Worm (Caenorhabditis elegans) whole organism, L4 larva: ENCODE data around the gene lido-1.

Source experiments
- F44E2.7 ChIP-seq: fragments of 200-800 bp; sonication (Bioruptor generic); IDR thresholded peaks from 2 replicates; pipeline ENCODE4 v2.1.2; 2022; ENCODE audit warnings: missing genetic modification characterization, missing compliant biosample characterization
- F49E8.2 ChIP-seq: sonication (generic microtip); optimal IDR thresholded peaks from 2 replicates; lab custom pipeline; 2016; ENCODE audit warnings: missing compliant biosample characterization, mild to moderate bottlenecking, missing genetic modification characterization, borderline replicate concordance
- Y48G9A.11 ChIP-seq: fragments of 200-800 bp; sonication (Bioruptor generic); IDR thresholded peaks from 2 replicates; pipeline ENCODE4 v1.3.6; 2022; ENCODE audit warnings: missing genetic modification reagents, missing genetic modification characterization, missing compliant biosample characterization
- ZK546.5 ChIP-seq, 2 experiments: sonication (generic microtip); optimal IDR thresholded peaks; 2 replicates each; lab custom pipeline; 2017; ENCODE audit warnings: missing biosample characterization in 2 of 2, missing genetic modification characterization in 2 of 2
- aha-1 ChIP-seq: fragments of 150-350 bp; peaks from one replicate; lab custom pipeline; 2014; ENCODE audit warnings: missing biosample characterization, missing genetic modification characterization
- arid-1 ChIP-seq: fragments of 200-800 bp; sonication (Bioruptor generic); conservative IDR thresholded peaks from 2 replicates; pipeline ENCODE4 v1.3.6; 2022; ENCODE audit warnings: missing genetic modification reagents, missing genetic modification characterization, missing compliant biosample characterization
- ceh-32 ChIP-seq: sonication (generic microtip); optimal IDR thresholded peaks from 2 replicates; lab custom pipeline; 2016; ENCODE audit warnings: mild to moderate bottlenecking, missing genetic modification characterization, missing compliant biosample characterization; ENCODE audit not compliant: poor library complexity
- cey-2 ChIP-seq: sonication (generic microtip); optimal IDR thresholded peaks from 3 replicates; lab custom pipeline; 2017; ENCODE audit warnings: missing genetic modification characterization, mild to moderate bottlenecking, missing compliant biosample characterization, antibody characterized with exemption, borderline replicate concordance; ENCODE audit not compliant: insufficient read depth
- daf-16 ChIP-seq, 3 experiments: sonication (generic microtip); optimal IDR thresholded peaks; 2 replicates each; lab custom pipeline; 2016 to 2017; ENCODE audit warnings: missing genetic modification characterization in 3 of 3, missing genetic modification reagents in 3 of 3, mild to moderate bottlenecking in 2 of 3, missing compliant biosample characterization in 2 of 3, missing biosample characterization in 1 of 3, moderate library complexity in 1 of 3
- daf-19 ChIP-seq: fragments of 200-800 bp; sonication (Bioruptor generic); conservative IDR thresholded peaks from 2 replicates; pipeline ENCODE4 v1.3.6; 2022; ENCODE audit warnings: missing genetic modification characterization, missing compliant biosample characterization
- dmd-6 ChIP-seq: fragments of 200-800 bp; sonication (Bioruptor generic); IDR thresholded peaks from 2 replicates; pipeline ENCODE4 v1.3.6; 2022; ENCODE audit warnings: missing genetic modification reagents, missing genetic modification characterization, missing compliant biosample characterization
- duxl-1 ChIP-seq: sonication (generic microtip); optimal IDR thresholded peaks from 2 replicates; lab custom pipeline; 2016; ENCODE audit warnings: mild to moderate bottlenecking, missing genetic modification characterization, moderate library complexity, missing compliant biosample characterization; ENCODE audit not compliant: poor library complexity
- dve-1 ChIP-seq: sonication (generic microtip); optimal IDR thresholded peaks from 2 replicates; lab custom pipeline; 2017; ENCODE audit warnings: antibody characterized with exemption, mild to moderate bottlenecking, missing genetic modification characterization, missing compliant biosample characterization; ENCODE audit not compliant: insufficient read depth
- hlh-11 ChIP-seq: fragments of 200-800 bp; sonication (Bioruptor generic); optimal IDR thresholded peaks from 2 replicates; lab custom pipeline; 2018; ENCODE audit warnings: mild to moderate bottlenecking, missing genetic modification characterization, missing compliant biosample characterization
- hlh-30 ChIP-seq: sonication (generic microtip); optimal IDR thresholded peaks from 2 replicates; lab custom pipeline; 2017; ENCODE audit warnings: antibody characterized with exemption, mild to moderate bottlenecking, missing genetic modification characterization, missing compliant biosample characterization; ENCODE audit not compliant: insufficient read depth
- jun-1 ChIP-seq: fragments of 150-350 bp; optimal IDR thresholded peaks from 2 replicates; lab custom pipeline; 2014; ENCODE audit warnings: missing biosample characterization, missing genetic modification reagents, missing genetic modification characterization
- lin-39 ChIP-seq: fragments of 150-350 bp; optimal IDR thresholded peaks from 2 replicates; lab custom pipeline; 2014; ENCODE audit warnings: missing biosample characterization, missing genetic modification reagents, missing genetic modification characterization
- lir-3 ChIP-seq: sonication (generic microtip); optimal IDR thresholded peaks from 2 replicates; lab custom pipeline; 2016; ENCODE audit warnings: mild to moderate bottlenecking, missing genetic modification characterization, missing compliant biosample characterization
- madf-9 ChIP-seq: fragments of 200-800 bp; sonication (Bioruptor generic); conservative IDR thresholded peaks from 2 replicates; pipeline ENCODE4 v1.3.6; 2022; ENCODE audit warnings: missing genetic modification reagents, missing genetic modification characterization, missing compliant biosample characterization
- mdt-29 ChIP-seq: fragments of 200-800 bp; sonication (Bioruptor generic); IDR thresholded peaks from 2 replicates; pipeline ENCODE4 v1.3.6; 2022; ENCODE audit warnings: missing genetic modification reagents, missing genetic modification characterization, missing compliant biosample characterization
- mep-1 ChIP-seq: fragments of 150-350 bp; sonication (generic microtip); optimal IDR thresholded peaks from 3 replicates; lab custom pipeline; 2014; ENCODE audit warnings: missing biosample characterization, missing genetic modification characterization
- nhr-102 ChIP-seq: sonication (generic microtip); optimal IDR thresholded peaks from 2 replicates; lab custom pipeline; 2016; ENCODE audit warnings: mild to moderate bottlenecking, missing genetic modification characterization, moderate library complexity, missing compliant biosample characterization
- nhr-11 ChIP-seq: fragments of 150-350 bp; optimal IDR thresholded peaks from 2 replicates; lab custom pipeline; 2014; ENCODE audit warnings: missing biosample characterization, missing genetic modification characterization
- nhr-28 ChIP-seq: fragments of 150-350 bp; optimal IDR thresholded peaks from 2 replicates; lab custom pipeline; 2014; ENCODE audit warnings: missing biosample characterization, missing genetic modification characterization
- nhr-48 ChIP-seq: sonication (generic microtip); optimal IDR thresholded peaks from 2 replicates; lab custom pipeline; 2016; ENCODE audit warnings: mild to moderate bottlenecking, missing genetic modification characterization, missing compliant biosample characterization
- pha-4 ChIP-seq, 2 experiments: fragments of 150-350 bp in 1 of 2; fragments of 200-800 bp in 1 of 2; sonication (Bioruptor generic) in 1 of 2; IDR thresholded peaks in 1 of 2; optimal IDR thresholded peaks in 1 of 2; 2 replicates each; pipeline versions ENCODE4 v1.3.6 to Lab custom; 2014 to 2022; ENCODE audit warnings: missing genetic modification characterization in 2 of 2, missing genetic modification reagents in 2 of 2, missing biosample characterization in 1 of 2, missing compliant biosample characterization in 1 of 2
- php-3 ChIP-seq: fragments of 200-800 bp; sonication (Bioruptor generic); IDR thresholded peaks from 2 replicates; pipeline ENCODE4 v1.3.6; 2022; ENCODE audit warnings: missing genetic modification reagents, missing genetic modification characterization, missing compliant biosample characterization
- pqm-1 ChIP-seq: sonication (generic microtip); optimal IDR thresholded peaks from 2 replicates; lab custom pipeline; 2017; ENCODE audit warnings: missing biosample characterization, missing genetic modification characterization
- set-16 ChIP-seq: fragments of 200-800 bp; sonication (Bioruptor generic); IDR thresholded peaks from 2 replicates; pipeline ENCODE4 v1.3.6; 2022; ENCODE audit warnings: missing genetic modification reagents, missing genetic modification characterization, missing compliant biosample characterization
- tra-1 ChIP-seq: fragments of 200-800 bp; sonication (Bioruptor generic); IDR thresholded peaks from 2 replicates; pipeline ENCODE4 v1.3.6; 2022; ENCODE audit warnings: missing genetic modification reagents, missing genetic modification characterization, missing compliant biosample characterization
- unc-62 ChIP-seq, 3 experiments: fragments of 150-350 bp in 1 of 3; sonication (generic microtip); optimal IDR thresholded peaks in 2 of 3; peaks in 1 of 3; 1 replicate in 1 of 3; 2 replicates in 2 of 3; lab custom pipeline; 2014 to 2017; ENCODE audit warnings: missing biosample characterization in 3 of 3, missing genetic modification characterization in 3 of 3, missing genetic modification reagents in 3 of 3, missing genotype in 1 of 3
- zip-11 ChIP-seq: fragments of 200-800 bp; sonication (Bioruptor generic); IDR thresholded peaks from 2 replicates; pipeline ENCODE4 v1.3.6; 2022; ENCODE audit warnings: missing genetic modification characterization, missing compliant biosample characterization
- ztf-7 ChIP-seq: fragments of 150-350 bp; optimal IDR thresholded peaks from 2 replicates; lab custom pipeline; 2014; ENCODE audit warnings: missing biosample characterization, missing genetic modification characterization

Gene lido-1

ce11 chrX:17096508-17097234, at the start of gene lido-1:
Gene lido-1 (minus strand): TSS chrX:17096558.
- no peak for TF ChIP-seq zip-11 (GFP tag; lab: Robert Waterston, UW)
- TF ChIP-seq mdt-29 (GFP tag; lab: Robert Waterston, UW), result no peak

ce11 chrX:17140447-17140846, 44.1 kb upstream of the lido-1 start:
- TF ChIP-seq cey-2 (tag; lab: Kevin White, UChicago), result no peak
- no peak for TF ChIP-seq daf-16 (GFP tag; optimal IDR thresholded peaks at IDR 0.05; lab: Kevin White, UChicago)
- TF ChIP-seq daf-16 (tag; optimal IDR thresholded peaks at IDR 0.05; lab: Kevin White, UChicago), result peak; percentile 98
- no peak for TF ChIP-seq unc-62 (GFP tag; optimal IDR thresholded peaks at IDR 0.05 in 1 of 2; lab: Kevin White, UChicago)
- no peak for TF ChIP-seq unc-62 (tag; optimal IDR thresholded peaks at IDR 0.05; lab: Kevin White, UChicago)
- TF ChIP-seq mep-1 (tag; lab: Kevin White, UChicago), result peak; percentile 2
- no peak for TF ChIP-seq madf-9 (GFP tag; lab: Robert Waterston, UW)
- no peak for TF ChIP-seq nhr-11 (tag; lab: Kevin White, UChicago)
- TF ChIP-seq hlh-11 (tag; lab: Kevin White, UChicago), result peak; percentile 21
- no peak for TF ChIP-seq Y48G9A.11 (GFP tag; lab: Robert Waterston, UW)
- TF ChIP-seq F49E8.2 (tag; lab: Kevin White, UChicago), result no peak
- TF ChIP-seq lir-3, result no peak
- no peak for TF ChIP-seq zip-11 (GFP tag; lab: Robert Waterston, UW)
- TF ChIP-seq jun-1, result no peak
- peak; percentile 28 for TF ChIP-seq dve-1 (tag; lab: Kevin White, UChicago)
- TF ChIP-seq php-3 (GFP tag; lab: Robert Waterston, UW), result no peak
- TF ChIP-seq nhr-28 (tag; lab: Kevin White, UChicago), result peak; percentile 58
- TF ChIP-seq hlh-30 (tag; lab: Kevin White, UChicago), result peak; percentile 20
- peak; percentile 43 for TF ChIP-seq ztf-7 (tag; lab: Kevin White, UChicago)
- TF ChIP-seq ceh-32 (tag; lab: Kevin White, UChicago), result no peak
- peak; percentile 89 for TF ChIP-seq aha-1 (tag; lab: Kevin White, UChicago)
- no peak for TF ChIP-seq set-16 (GFP tag; lab: Robert Waterston, UW)
- TF ChIP-seq pha-4 (GFP tag; IDR thresholded peaks at IDR 0.05; lab: Robert Waterston, UW), result no peak
- no peak for TF ChIP-seq pha-4 (tag; optimal IDR thresholded peaks at IDR 0.05; lab: Kevin White, UChicago)
- TF ChIP-seq ZK546.5 (tag; optimal IDR thresholded peaks at IDR 0.05; lab: Kevin White, UChicago), result no peak
- TF ChIP-seq, all 104 proteins: peak for 8

- peak; percentile 9 for TF ChIP-seq duxl-1 (tag; lab: Kevin White, UChicago)
- peak; percentile 93 for TF ChIP-seq aha-1 (tag; lab: Kevin White, UChicago)
- TF ChIP-seq dmd-6 (GFP tag; lab: Robert Waterston, UW), result peak; percentile 61
- TF ChIP-seq lin-39 (tag; lab: Kevin White, UChicago), result no peak
- peak; percentile 82 for TF ChIP-seq mdt-29 (GFP tag; lab: Robert Waterston, UW)
- TF ChIP-seq nhr-48 (tag; lab: Kevin White, UChicago), result peak; percentile 38
- TF ChIP-seq ZK546.5 (tag; optimal IDR thresholded peaks at IDR 0.05; lab: Kevin White, UChicago), result no peak
- TF ChIP-seq daf-16 (GFP tag; optimal IDR thresholded peaks at IDR 0.05; lab: Kevin White, UChicago), result no peak
- peak; percentile 33 for TF ChIP-seq daf-16 (tag; optimal IDR thresholded peaks at IDR 0.05; lab: Kevin White, UChicago)
- TF ChIP-seq arid-1 (GFP tag; lab: Robert Waterston, UW), result no peak
- peak; percentile 73 for TF ChIP-seq dve-1 (tag; lab: Kevin White, UChicago)
- no peak for TF ChIP-seq daf-19 (GFP tag; lab: Robert Waterston, UW)
- peak; percentile 12 for TF ChIP-seq nhr-28 (tag; lab: Kevin White, UChicago)
- TF ChIP-seq pha-4 (GFP tag; IDR thresholded peaks at IDR 0.05; lab: Robert Waterston, UW), result 0 out of 2 replicates have a peak, but pooled peaks have one; percentile 21
- no peak for TF ChIP-seq pha-4 (tag; optimal IDR thresholded peaks at IDR 0.05; lab: Kevin White, UChicago)
- peak; percentile 60 for TF ChIP-seq pqm-1 (tag; lab: Kevin White, UChicago)
- TF ChIP-seq F44E2.7 (GFP tag; lab: Robert Waterston, UW), result no peak
- TF ChIP-seq nhr-102, result peak; percentile 25
- peak; percentile 71 for TF ChIP-seq hlh-30 (tag; lab: Kevin White, UChicago)
- TF ChIP-seq tra-1 (GFP tag; lab: Robert Waterston, UW), result 0 out of 2 replicates have a peak, but pooled peaks have one; percentile 29
- peak; percentile 80 for TF ChIP-seq hlh-11 (tag; lab: Kevin White, UChicago)
Measured at ce11 chrX:17139204-17139780, 42.9 kb upstream of the lido-1 start.
